Fruit fly (Drosophila melanogaster) whole organism, embryonic: Measurements from ENCODE around the gene Grip75.

Source experiments
- Abd-B ChIP-seq: fragments of 200-800 bp; sonication (Bioruptor generic); optimal IDR thresholded peaks from 2 replicates; lab custom pipeline; 2018; ENCODE audit warnings: missing biosample characterization, mild to moderate bottlenecking, missing genetic modification characterization, moderate library complexity
- Atf3 ChIP-seq: fragments of 200-800 bp; sonication (Bioruptor generic); optimal IDR thresholded peaks from 3 replicates; lab custom pipeline; 2016; ENCODE audit warnings: missing biosample characterization, missing genetic modification characterization
- BtbVII ChIP-seq: fragments of 200-800 bp; sonication (Bioruptor generic); optimal IDR thresholded peaks from 3 replicates; lab custom pipeline; 2017; ENCODE audit warnings: missing biosample characterization, mild to moderate bottlenecking, missing genetic modification characterization
- CG10147 ChIP-seq: fragments of 200-800 bp; sonication (Bioruptor generic); optimal IDR thresholded peaks from 2 replicates; lab custom pipeline; 2019; ENCODE audit warnings: missing biosample characterization, mild to moderate bottlenecking, missing genetic modification characterization, moderate library complexity
- CG10431 ChIP-seq: fragments of 200-800 bp; sonication (Bioruptor generic); optimal IDR thresholded peaks from 3 replicates; lab custom pipeline; 2018; ENCODE audit warnings: missing biosample characterization, mild to moderate bottlenecking, missing genetic modification characterization
- CG11560 ChIP-seq: fragments of 200-800 bp; sonication (Bioruptor generic); IDR thresholded peaks from 3 replicates; pipeline ENCODE4 v1.3.6; 2022; ENCODE audit warnings: missing biosample characterization, missing genetic modification characterization
- CG13287 ChIP-seq: fragments of 200-800 bp; sonication (Bioruptor generic); IDR thresholded peaks from 2 replicates; pipeline ENCODE4 v1.3.6; 2022; ENCODE audit warnings: missing biosample characterization, missing genetic modification characterization; ENCODE audit not compliant: partially characterized antibody
- CG16779 ChIP-seq: fragments of 200-800 bp; sonication (Bioruptor generic); IDR thresholded peaks from 2 replicates; pipeline ENCODE4 v1.3.6; 2022; ENCODE audit warnings: missing biosample characterization, missing genetic modification characterization
- CG17802 ChIP-seq: fragments of 200-800 bp; sonication (Bioruptor generic); optimal IDR thresholded peaks from 2 replicates; lab custom pipeline; 2018; ENCODE audit warnings: missing biosample characterization, mild to moderate bottlenecking, missing genetic modification characterization, moderate library complexity
- CG18619 ChIP-seq: fragments of 200-800 bp; sonication (Bioruptor generic); optimal IDR thresholded peaks from 3 replicates; lab custom pipeline; 2017; ENCODE audit warnings: missing biosample characterization, mild to moderate bottlenecking, missing genetic modification characterization
- CG34224 ChIP-seq: fragments of 200-800 bp; sonication (Bioruptor generic); IDR thresholded peaks from 3 replicates; pipeline ENCODE4 v1.3.6; 2022; ENCODE audit warnings: missing biosample characterization, missing genetic modification characterization; ENCODE audit not compliant: partially characterized antibody
- CG3726 ChIP-seq: fragments of 200-800 bp; sonication (Bioruptor generic); IDR thresholded peaks from 3 replicates; pipeline ENCODE4, ENCODE4 v1.3.6; 2022; ENCODE audit warnings: missing biosample characterization, missing genetic modification characterization
- CG43689 ChIP-seq: fragments of 200-800 bp; sonication (Bioruptor generic); IDR thresholded peaks from 2 replicates; pipeline ENCODE4 v1.3.6; 2022; ENCODE audit warnings: missing biosample characterization, missing genetic modification characterization
- CG4424 ChIP-seq: fragments of 200-800 bp; sonication (Bioruptor generic); optimal IDR thresholded peaks from 3 replicates; lab custom pipeline; 2016; ENCODE audit warnings: missing biosample characterization, missing genetic modification characterization
- CG6254 ChIP-seq: fragments of 200-800 bp; sonication (Bioruptor generic); optimal IDR thresholded peaks from 3 replicates; lab custom pipeline; 2017; ENCODE audit warnings: mild to moderate bottlenecking, missing biosample characterization, missing genetic modification reagents, missing genetic modification characterization
- CG6654 ChIP-seq: fragments of 200-800 bp; sonication (Bioruptor generic); optimal IDR thresholded peaks from 2 replicates; lab custom pipeline; 2017; ENCODE audit warnings: missing biosample characterization, mild to moderate bottlenecking, missing genetic modification characterization
- CG9437 ChIP-seq: fragments of 200-800 bp; sonication (Bioruptor generic); optimal IDR thresholded peaks from 2 replicates; lab custom pipeline; 2018; ENCODE audit warnings: missing biosample characterization, mild to moderate bottlenecking, missing genetic modification characterization
- CG9727 ChIP-seq: fragments of 200-800 bp; sonication (Bioruptor generic); optimal IDR thresholded peaks from 3 replicates; lab custom pipeline; 2017; ENCODE audit warnings: missing biosample characterization, mild to moderate bottlenecking, missing genetic modification characterization
- D19B ChIP-seq: fragments of 200-800 bp; sonication (Bioruptor generic); optimal IDR thresholded peaks from 2 replicates; lab custom pipeline; 2017; ENCODE audit warnings: missing biosample characterization, mild to moderate bottlenecking, missing genetic modification characterization
- Dad ChIP-seq: fragments of 200-800 bp; sonication (Bioruptor generic); optimal IDR thresholded peaks from 3 replicates; lab custom pipeline; 2016; ENCODE audit warnings: missing biosample characterization, missing genetic modification characterization
- Dip3 ChIP-seq: fragments of 200-800 bp; sonication (Bioruptor generic); optimal IDR thresholded peaks from 3 replicates; lab custom pipeline; 2016; ENCODE audit warnings: missing biosample characterization, missing genetic modification characterization
- Doc2 ChIP-seq: fragments of 200-800 bp; sonication (Bioruptor generic); IDR thresholded peaks from 2 replicates; pipeline ENCODE4 v1.3.6; 2022; ENCODE audit warnings: missing biosample characterization, missing genetic modification characterization
- Dref ChIP-seq: fragments of 200-800 bp; sonication (Bioruptor generic); IDR thresholded peaks from 2 replicates; pipeline ENCODE4 v1.3.6; 2022; ENCODE audit warnings: missing biosample characterization, missing genetic modification characterization
- Hand ChIP-seq: fragments of 200-800 bp; sonication (Bioruptor generic); optimal IDR thresholded peaks from 2 replicates; lab custom pipeline; 2017; ENCODE audit warnings: mild to moderate bottlenecking, missing biosample characterization, missing genetic modification reagents, missing genetic modification characterization
- MBD-R2 ChIP-seq: fragments of 200-800 bp; sonication (Bioruptor generic); IDR thresholded peaks from 2 replicates; pipeline ENCODE4 v1.3.6; 2022; ENCODE audit warnings: missing biosample characterization, missing genetic modification characterization
- MESR4 ChIP-seq: fragments of 200-800 bp; sonication (Bioruptor generic); optimal IDR thresholded peaks from 2 replicates; lab custom pipeline; 2018; ENCODE audit warnings: missing biosample characterization, mild to moderate bottlenecking, missing genetic modification characterization, moderate library complexity
- Pdp1 ChIP-seq, 2 experiments: fragments of 200-800 bp; sonication (Bioruptor generic); optimal IDR thresholded peaks; 3 replicates each; lab custom pipeline; 2016; ENCODE audit warnings: missing biosample characterization in 2 of 2, missing genetic modification characterization in 2 of 2, mild to moderate bottlenecking in 1 of 2, moderate library complexity in 1 of 2
- Poxn ChIP-seq: fragments of 200-800 bp; sonication (Bioruptor generic); IDR thresholded peaks from 2 replicates; pipeline ENCODE4 v1.3.6; 2022; ENCODE audit warnings: missing biosample characterization, missing genetic modification characterization
- Side ChIP-seq: fragments of 200-800 bp; sonication (Bioruptor generic); optimal IDR thresholded peaks from 2 replicates; lab custom pipeline; 2016; ENCODE audit warnings: missing biosample characterization, missing genetic modification characterization
- Sin3A ChIP-seq: fragments of >200 bp; optimal IDR thresholded peaks from 2 replicates; lab custom pipeline; 2018
- ash1 ChIP-seq: fragments of 200-800 bp; sonication (Bioruptor generic); optimal IDR thresholded peaks from 2 replicates; lab custom pipeline; 2018; ENCODE audit warnings: missing biosample characterization, mild to moderate bottlenecking, missing genetic modification characterization
- ato ChIP-seq: fragments of 200-800 bp; sonication (Bioruptor generic); IDR thresholded peaks from 2 replicates; pipeline ENCODE4 v1.3.6; 2022; ENCODE audit warnings: missing biosample characterization, missing genetic modification characterization; ENCODE audit not compliant: partially characterized antibody
- bsh ChIP-seq, 2 experiments: fragments of 200-800 bp; sonication (Bioruptor generic); optimal IDR thresholded peaks; 2 replicates each; lab custom pipeline; 2017 to 2018; ENCODE audit warnings: mild to moderate bottlenecking in 2 of 2, missing biosample characterization in 2 of 2, missing genetic modification characterization in 2 of 2, moderate library complexity in 1 of 2
- chm ChIP-seq: fragments of 200-800 bp; sonication (Bioruptor generic); IDR thresholded peaks from 2 replicates; pipeline ENCODE4 v1.3.6; 2022; ENCODE audit warnings: missing biosample characterization, missing genetic modification characterization
- crol ChIP-seq: fragments of 200-800 bp; sonication (Bioruptor generic); IDR thresholded peaks from 2 replicates; pipeline ENCODE4 v1.3.6; 2022; ENCODE audit warnings: missing biosample characterization, missing genetic modification characterization
- eve ChIP-seq, 2 experiments: fragments of >200 bp; optimal IDR thresholded peaks; 2 replicates each; lab custom pipeline; 2017; ENCODE audit warnings: missing biosample characterization in 2 of 2, missing genetic modification characterization in 2 of 2
- gce ChIP-seq: fragments of 200-800 bp; sonication (Bioruptor generic); IDR thresholded peaks from 3 replicates; pipeline ENCODE4 v1.3.6; 2022; ENCODE audit warnings: missing biosample characterization, missing genetic modification characterization
- hb ChIP-seq: fragments of 200-800 bp; sonication (Bioruptor generic); IDR thresholded peaks from 3 replicates; pipeline ENCODE4 v1.3.6; 2022; ENCODE audit warnings: missing biosample characterization, missing genetic modification characterization; ENCODE audit not compliant: partially characterized antibody
- mam ChIP-seq: fragments of 200-800 bp; sonication (Bioruptor generic); optimal IDR thresholded peaks from 3 replicates; lab custom pipeline; 2016; ENCODE audit warnings: missing biosample characterization, missing genetic modification characterization
- ranshi ChIP-seq: fragments of 200-800 bp; sonication (Bioruptor generic); IDR thresholded peaks from 2 replicates; pipeline ENCODE4 v1.3.6; 2022; ENCODE audit warnings: missing biosample characterization, missing genetic modification characterization
- sc ChIP-seq, 3 experiments: fragments of >200 bp in 2 of 3; fragments of 200-800 bp in 1 of 3; sonication (Bioruptor generic) in 1 of 3; optimal IDR thresholded peaks; 2 replicates in 2 of 3; 3 replicates in 1 of 3; lab custom pipeline; 2017; ENCODE audit warnings: mild to moderate bottlenecking in 1 of 3, missing biosample characterization in 1 of 3, missing genetic modification characterization in 1 of 3, missing genetic modification reagents in 1 of 3
- shn ChIP-seq: fragments of 200-800 bp; sonication (Bioruptor generic); optimal IDR thresholded peaks from 3 replicates; lab custom pipeline; 2016; ENCODE audit warnings: missing biosample characterization, missing genetic modification characterization
- slbo ChIP-seq: fragments of 200-800 bp; sonication (Bioruptor generic); IDR thresholded peaks from 2 replicates; pipeline ENCODE4 v1.3.6; 2022; ENCODE audit warnings: missing biosample characterization, missing genetic modification characterization
- sug ChIP-seq: fragments of 200-800 bp; optimal IDR thresholded peaks from 2 replicates; lab custom pipeline; 2019; ENCODE audit warnings: missing biosample characterization, mild to moderate bottlenecking, missing genetic modification characterization, moderate library complexity
- tap ChIP-seq: fragments of 200-800 bp; optimal IDR thresholded peaks from 3 replicates; lab custom pipeline; 2019; ENCODE audit warnings: missing biosample characterization, mild to moderate bottlenecking, missing genetic modification characterization, moderate library complexity
- trem ChIP-seq: fragments of 200-800 bp; optimal IDR thresholded peaks from 3 replicates; lab custom pipeline; 2019; ENCODE audit warnings: missing biosample characterization, mild to moderate bottlenecking, missing genetic modification characterization, moderate library complexity
- ttk ChIP-seq: fragments of 200-800 bp; sonication (Bioruptor generic); IDR thresholded peaks from 2 replicates; pipeline ENCODE4 v2.1.2; 2022; ENCODE audit warnings: missing biosample characterization, missing genetic modification characterization
- usp ChIP-seq: fragments of >200 bp; optimal IDR thresholded peaks from 2 replicates; lab custom pipeline; 2017; ENCODE audit warnings: missing biosample characterization, missing genetic modification characterization
- zen2 ChIP-seq: fragments of 200-800 bp; sonication (Bioruptor generic); IDR thresholded peaks from 3 replicates; pipeline ENCODE4 v1.3.6; 2022; ENCODE audit warnings: missing biosample characterization, missing genetic modification characterization; ENCODE audit not compliant: partially characterized antibody

Gene Grip75

DNA sequence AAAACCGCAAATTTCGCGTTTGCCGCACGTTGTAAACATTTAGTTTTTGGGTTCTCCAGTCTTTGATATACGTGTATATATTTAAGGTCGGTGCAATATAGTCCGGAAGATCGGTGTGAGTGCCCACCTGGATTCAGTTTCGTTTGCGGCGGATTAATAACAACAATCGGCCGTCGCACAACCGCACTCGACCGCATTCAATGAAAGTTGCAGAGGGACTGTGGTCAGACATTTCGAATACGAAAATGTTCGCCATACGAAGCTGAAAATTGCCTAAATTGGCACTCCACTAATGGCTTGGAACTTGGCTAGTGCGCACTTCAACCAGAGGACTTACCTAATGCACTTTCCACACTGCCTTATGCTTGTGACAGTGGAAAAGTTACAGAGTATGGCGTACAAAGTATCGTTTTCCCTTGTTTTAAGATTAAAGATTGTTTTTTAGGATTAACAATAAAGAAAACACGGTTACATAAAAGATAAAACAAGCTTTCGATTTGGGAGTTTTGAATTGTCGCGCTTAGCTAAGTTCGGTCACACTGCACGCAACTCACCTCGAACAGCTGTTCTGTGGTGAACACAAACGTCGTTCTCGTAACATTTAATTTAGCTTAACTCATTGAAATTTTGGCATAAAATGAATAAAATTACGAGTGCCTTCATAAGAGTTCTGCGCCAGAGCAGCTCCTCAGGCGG lies 23.6 kb downstream of the Grip75 start, which contains the start of the genes Myo31DF and CG6094:
Myo31DF (minus strand) TSS at position 223 of the 696 bp plus-strand sequence.
CG6094 (plus strand) TSS at position 525 of the 696 bp plus-strand sequence.
- TF ChIP-seq slbo (GFP tag; lab: Robert Waterston, UW) (peak; percentile 65), CG18619 (GFP tag; lab: Kevin White, UChicago) (no peak), CG11560 (tag; lab: Robert Waterston, UW) (no peak), CG4424 (GFP tag; lab: Kevin White, UChicago) (peak; percentile 25), Doc2 (no peak), shn (peak; percentile 45), tap (tag; lab: Kevin White, UChicago) (no peak), sc (optimal IDR thresholded peaks at IDR 0.05; lab: Kevin White, UChicago) (no peak), sc (GFP tag; optimal IDR thresholded peaks at IDR 0.05; lab: Kevin White, UChicago) (no peak), gce (no peak), BtbVII (GFP tag; lab: Kevin White, UChicago) (no peak), CG6254 (GFP tag; lab: Kevin White, UChicago) (no peak), CG9727 (GFP tag; lab: Kevin White, UChicago) (peak; percentile 33), ash1 (GFP tag; lab: Kevin White, UChicago) (peak; percentile 20), Dad (GFP tag; lab: Kevin White, UChicago) (peak; percentile 55), CG3726 (GFP tag; lab: Robert Waterston, UW) (no peak), Sin3A (lab: Kevin White, UChicago) (peak; percentile 98), CG6654 (peak; percentile 96), eve (GFP tag; optimal IDR thresholded peaks at IDR 0.05; lab: Kevin White, UChicago) (no peak), crol (GFP tag; lab: Robert Waterston, UW) (no peak), D19B (GFP tag; lab: Kevin White, UChicago) (no peak), Hand (GFP tag; lab: Kevin White, UChicago) (no peak), trem (peak; percentile 80), ttk (no peak), ato (GFP tag; lab: Robert Waterston, UW) (peak; percentile 64; the same call in 1 of the 2 replicates), CG17802 (tag; lab: Kevin White, UChicago) (peak; percentile 86), Dip3 (no peak), MBD-R2 (GFP tag; lab: Robert Waterston, UW) (peak; percentile 58; the same call in 1 of the 2 replicates), Side (GFP tag; lab: Kevin White, UChicago) (peak; percentile 51), hb (GFP tag; lab: Robert Waterston, UW) (no peak), Dref (GFP tag; lab: Robert Waterston, UW) (no peak; the same call in none of the 2 replicates), MESR4 (GFP tag; lab: Kevin White, UChicago) (peak; percentile 1), Poxn (GFP tag; lab: Robert Waterston, UW) (no peak), bsh (GFP tag; optimal IDR thresholded peaks at IDR 0.05; lab: Kevin White, UChicago) (no peak), zen2 (GFP tag; lab: Robert Waterston, UW) (no peak), chm (GFP tag; lab: Robert Waterston, UW) (peak; percentile 78), Abd-B (peak; percentile 49), CG10431 (peak; percentile 38), mam (peak; percentile 24), CG43689 (no peak), ranshi (GFP tag; lab: Robert Waterston, UW) (peak; percentile 5; the same call in 1 of the 2 replicates), CG16779 (GFP tag; lab: Robert Waterston, UW) (no peak), sug (tag; lab: Kevin White, UChicago) (peak; percentile 61), CG10147 (GFP tag; lab: Kevin White, UChicago) (no peak), CG9437 (GFP tag; lab: Kevin White, UChicago) (no peak), usp (GFP tag; lab: Kevin White, UChicago) (no peak), CG13287 (peak; percentile 31; the same call in 1 of the 2 replicates), CG34224 (GFP tag; lab: Robert Waterston, UW) (no peak), Atf3 (GFP tag; lab: Kevin White, UChicago) (no peak), Pdp1 (GFP tag; optimal IDR thresholded peaks at IDR 0.05; lab: Kevin White, UChicago) (peak in 1 of 2 experiments; percentile 94)
